Worm (Caenorhabditis elegans) whole organism, midembryonic: ENCODE results near the gene Y41C4A.22.

Experiments
- flt-1 ChIP-seq: fragments of 200-800 bp; sonication (Bioruptor generic); IDR thresholded peaks from 2 replicates; pipeline ENCODE4 v1.3.6; 2022; ENCODE audit warnings: missing genetic modification characterization, missing compliant biosample characterization
- med-1 ChIP-seq: sonication (generic microtip); optimal IDR thresholded peaks from 2 replicates; lab custom pipeline; 2017; ENCODE audit warnings: missing genetic modification characterization, mild to moderate bottlenecking, missing compliant biosample characterization, antibody characterized with exemption, missing genetic modification reagents; ENCODE audit not compliant: insufficient read depth
- ztf-29 ChIP-seq: fragments of 200-800 bp; sonication (Bioruptor generic); IDR thresholded peaks from 2 replicates; pipeline ENCODE4 v1.3.6; 2022; ENCODE audit warnings: missing genetic modification reagents, missing genetic modification characterization, missing compliant biosample characterization

DNA sequence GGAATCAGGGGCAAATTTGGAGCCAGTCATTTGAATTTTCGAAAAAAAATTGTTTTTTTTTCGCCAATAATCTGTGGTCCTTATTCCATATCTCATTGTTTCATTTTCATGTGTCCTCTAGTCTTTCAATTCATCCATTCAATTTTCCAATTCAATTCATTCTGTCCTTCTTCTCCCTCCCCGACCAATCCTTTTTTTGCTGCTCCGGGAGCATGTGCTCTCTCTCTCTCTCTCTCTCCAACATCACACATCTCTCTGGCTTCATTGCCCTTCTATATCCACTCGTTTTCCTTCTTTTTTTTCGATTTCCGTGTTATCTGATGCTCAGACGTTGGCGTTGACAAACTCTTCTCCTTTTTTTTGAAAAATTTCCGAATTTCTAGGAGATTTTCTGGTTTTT lies 31.7 kb upstream of the Y41C4A.22 start:
- TF ChIP-seq ztf-29, result no peak
- no peak for TF ChIP-seq med-1 (GFP tag; lab: Kevin White, UChicago)
- no peak for TF ChIP-seq flt-1
